Fruit fly (Drosophila melanogaster): ENCODE results near the gene Drgx.

DNA sequence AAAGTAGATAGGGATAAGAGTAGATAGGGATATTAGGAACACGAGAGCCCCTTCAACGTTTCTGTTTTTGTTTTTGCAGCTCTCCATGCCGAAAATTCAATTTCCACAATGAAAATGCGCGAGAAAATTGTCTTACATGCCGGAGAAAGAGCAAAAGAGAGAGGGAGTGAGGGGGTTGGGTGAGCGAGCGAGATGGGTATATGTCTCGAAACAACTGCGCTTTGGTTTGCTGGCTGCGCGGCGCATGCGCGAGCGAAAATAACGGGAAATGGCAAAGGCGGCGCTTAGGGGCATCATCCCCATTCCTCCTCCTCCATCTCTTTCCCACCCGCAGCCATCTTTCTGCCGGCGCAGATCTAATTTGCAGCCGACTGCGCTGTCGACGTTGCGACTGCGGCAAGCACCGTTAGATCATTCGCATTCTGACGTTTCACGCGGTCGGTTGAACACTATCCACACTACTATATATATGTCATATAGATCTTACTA, at the start of gene Drgx:
- no peak for TF ChIP-seq CG12605 (GFP tag; IDR thresholded peaks at IDR 0.05)
- TF ChIP-seq EcR (GFP tag; optimal IDR thresholded peaks at IDR 0.05): no peak
- no peak for TF ChIP-seq CG34367 (tag; optimal IDR thresholded peaks at IDR 0.05)
- peak; percentile 20; the same call in 1 of the 2 replicates for TF ChIP-seq CG32121 (GFP tag; IDR thresholded peaks at IDR 0.05)
- TF ChIP-seq CG13204 (GFP tag; optimal IDR thresholded peaks at IDR 0.05): no peak
- TF ChIP-seq rn (GFP tag; IDR thresholded peaks at IDR 0.05): no peak
- TF ChIP-seq CG8159 (tag; optimal IDR thresholded peaks at IDR 0.05): no peak
- no peak for TF ChIP-seq CG17806 (tag; optimal IDR thresholded peaks at IDR 0.05)
- no peak for TF ChIP-seq Snoo (tag; optimal IDR thresholded peaks at IDR 0.05)
- no peak for TF ChIP-seq CG14655 (GFP tag; optimal IDR thresholded peaks at IDR 0.05)
- 0 out of 2 replicates have a peak, but pooled peaks have one; percentile 12 for TF ChIP-seq Ets98B (GFP tag; IDR thresholded peaks at IDR 0.05)
- no peak for TF ChIP-seq Pif1A (GFP tag; optimal IDR thresholded peaks at IDR 0.05)
- TF ChIP-seq CG9948 (tag; optimal IDR thresholded peaks at IDR 0.05): no peak

Measured in whole organism, pupa.